Fruit fly (Drosophila melanogaster) whole organism, embryonic: ENCODE measurements around the gene BNIP3.

Experiments used
- Adf1 ChIP-seq: fragments of 200-800 bp; sonication (Bioruptor generic); IDR thresholded peaks from 2 replicates; pipeline ENCODE4 v1.3.6; 2022; ENCODE audit warnings: missing biosample characterization, missing genetic modification characterization
- CG11093 ChIP-seq: fragments of 200-800 bp; sonication (Bioruptor generic); IDR thresholded peaks from 3 replicates; pipeline ENCODE4 v1.3.6; 2022; ENCODE audit warnings: missing biosample characterization, missing genetic modification characterization
- CG11504 ChIP-seq: fragments of 200-800 bp; sonication (Bioruptor generic); optimal IDR thresholded peaks from 3 replicates; lab custom pipeline; 2019; ENCODE audit warnings: missing biosample characterization, mild to moderate bottlenecking, missing genetic modification characterization, moderate library complexity
- CG12071 ChIP-seq: fragments of 200-800 bp; sonication (Bioruptor generic); optimal IDR thresholded peaks from 3 replicates; lab custom pipeline; 2018; ENCODE audit warnings: missing biosample characterization, mild to moderate bottlenecking, missing genetic modification characterization
- CG12769 ChIP-seq: fragments of 200-800 bp; sonication (Bioruptor generic); optimal IDR thresholded peaks from 2 replicates; lab custom pipeline; 2019; ENCODE audit warnings: missing biosample characterization, mild to moderate bottlenecking, missing genetic modification characterization, moderate library complexity
- CG13287 ChIP-seq: fragments of 200-800 bp; sonication (Bioruptor generic); IDR thresholded peaks from 2 replicates; pipeline ENCODE4 v1.3.6; 2022; ENCODE audit warnings: missing biosample characterization, missing genetic modification characterization; ENCODE audit not compliant: partially characterized antibody
- CG1602 ChIP-seq: fragments of 200-800 bp; sonication (Bioruptor generic); optimal IDR thresholded peaks from 3 replicates; lab custom pipeline; 2016; ENCODE audit warnings: missing biosample characterization, missing genetic modification characterization
- CG17328 ChIP-seq: fragments of 200-800 bp; sonication (Bioruptor generic); IDR thresholded peaks from 2 replicates; pipeline ENCODE4 v1.3.6; 2022; ENCODE audit warnings: missing biosample characterization, missing genetic modification characterization
- CG17361 ChIP-seq: fragments of 200-800 bp; sonication (Bioruptor generic); IDR thresholded peaks from 3 replicates; pipeline ENCODE4 v1.3.6; 2022; ENCODE audit warnings: missing biosample characterization, missing genetic modification characterization
- CG17612 ChIP-seq: fragments of 200-800 bp; sonication (Bioruptor generic); IDR thresholded peaks from 2 replicates; pipeline ENCODE4 v1.3.6; 2022; ENCODE audit warnings: missing biosample characterization, missing genetic modification characterization
- CG17802 ChIP-seq: fragments of 200-800 bp; sonication (Bioruptor generic); optimal IDR thresholded peaks from 2 replicates; lab custom pipeline; 2018; ENCODE audit warnings: missing biosample characterization, mild to moderate bottlenecking, missing genetic modification characterization, moderate library complexity
- CG1792 ChIP-seq: fragments of 200-800 bp; sonication (Bioruptor generic); optimal IDR thresholded peaks from 2 replicates; lab custom pipeline; 2016; ENCODE audit warnings: missing biosample characterization, missing genetic modification characterization
- CG31388 ChIP-seq: fragments of 200-800 bp; sonication (Bioruptor generic); optimal IDR thresholded peaks from 2 replicates; lab custom pipeline; 2016; ENCODE audit warnings: missing biosample characterization, missing genetic modification characterization
- CG34422 ChIP-seq: fragments of 200-800 bp; sonication (Bioruptor generic); IDR thresholded peaks from 3 replicates; pipeline ENCODE4 v1.3.6; 2022; ENCODE audit warnings: missing biosample characterization, missing genetic modification characterization
- CG4328 ChIP-seq: fragments of 200-800 bp; sonication (Bioruptor generic); optimal IDR thresholded peaks from 3 replicates; lab custom pipeline; 2017; ENCODE audit warnings: missing biosample characterization, missing genetic modification reagents, missing genetic modification characterization
- CG4707 ChIP-seq: fragments of 200-800 bp; sonication (Bioruptor generic); optimal IDR thresholded peaks from 2 replicates; lab custom pipeline; 2018; ENCODE audit warnings: missing biosample characterization, mild to moderate bottlenecking, missing genetic modification characterization, moderate library complexity
- CG5245 ChIP-seq: fragments of 200-800 bp; sonication (Bioruptor generic); optimal IDR thresholded peaks from 3 replicates; lab custom pipeline; 2016; ENCODE audit warnings: missing biosample characterization, missing genetic modification characterization
- CG7928 ChIP-seq: fragments of 200-800 bp; sonication (Bioruptor generic); optimal IDR thresholded peaks from 2 replicates; lab custom pipeline; 2017; ENCODE audit warnings: missing biosample characterization, mild to moderate bottlenecking, missing genetic modification characterization
- CG8281 ChIP-seq: fragments of 200-800 bp; sonication (Bioruptor generic); optimal IDR thresholded peaks from 2 replicates; lab custom pipeline; 2018; ENCODE audit warnings: missing biosample characterization, mild to moderate bottlenecking, missing genetic modification characterization, moderate library complexity
- CG9932 ChIP-seq: fragments of 200-800 bp; sonication (Bioruptor generic); IDR thresholded peaks from 2 replicates; pipeline ENCODE4 v1.3.6; 2022; ENCODE audit warnings: missing biosample characterization, missing genetic modification characterization
- CkIIα-i1 ChIP-seq: fragments of 200-800 bp; sonication (Bioruptor generic); IDR thresholded peaks from 2 replicates; pipeline ENCODE4 v1.3.6; 2022; ENCODE audit warnings: missing biosample characterization, missing genetic modification characterization
- Fer3 ChIP-seq: fragments of 200-800 bp; sonication (Bioruptor generic); optimal IDR thresholded peaks from 2 replicates; lab custom pipeline; 2018; ENCODE audit warnings: missing biosample characterization, mild to moderate bottlenecking, missing genetic modification characterization, moderate library complexity
- H2.0 ChIP-seq: fragments of 200-800 bp; sonication (Bioruptor generic); IDR thresholded peaks from 2 replicates; pipeline ENCODE4 v1.3.6; 2022; ENCODE audit warnings: missing biosample characterization, missing genetic modification characterization
- HHEX ChIP-seq: fragments of 200-800 bp; sonication (Bioruptor generic); optimal IDR thresholded peaks from 3 replicates; lab custom pipeline; 2017; ENCODE audit warnings: missing biosample characterization, mild to moderate bottlenecking, missing genetic modification characterization, missing genetic modification reagents
- Hey ChIP-seq: fragments of 200-800 bp; sonication (Bioruptor generic); optimal IDR thresholded peaks from 3 replicates; lab custom pipeline; 2018; ENCODE audit warnings: missing biosample characterization, mild to moderate bottlenecking, missing genetic modification characterization
- HmgD ChIP-seq: fragments of 200-800 bp; sonication (Bioruptor generic); optimal IDR thresholded peaks from 3 replicates; lab custom pipeline; 2016; ENCODE audit warnings: missing biosample characterization, missing genetic modification characterization
- Hmx ChIP-seq: fragments of 200-800 bp; sonication (Bioruptor generic); optimal IDR thresholded peaks from 2 replicates; lab custom pipeline; 2016; ENCODE audit warnings: missing biosample characterization, missing genetic modification characterization
- Hr51 ChIP-seq, 2 experiments: fragments of 200-800 bp; sonication (Bioruptor generic); optimal IDR thresholded peaks; 2 replicates in 1 of 2; 3 replicates in 1 of 2; lab custom pipeline; 2016 to 2018; ENCODE audit warnings: missing biosample characterization in 2 of 2, missing genetic modification characterization in 2 of 2, mild to moderate bottlenecking in 1 of 2, moderate library complexity in 1 of 2
- Mes4 ChIP-seq: fragments of 200-800 bp; sonication (Bioruptor generic); optimal IDR thresholded peaks from 2 replicates; lab custom pipeline; 2016; ENCODE audit warnings: missing biosample characterization, missing genetic modification characterization
- PHDP ChIP-seq: fragments of 200-800 bp; sonication (Bioruptor generic); optimal IDR thresholded peaks from 3 replicates; lab custom pipeline; 2018; ENCODE audit warnings: missing biosample characterization, mild to moderate bottlenecking, missing genetic modification characterization, moderate library complexity
- Pdp1 ChIP-seq, 2 experiments: fragments of 200-800 bp; sonication (Bioruptor generic); optimal IDR thresholded peaks; 3 replicates each; lab custom pipeline; 2016; ENCODE audit warnings: missing biosample characterization in 2 of 2, missing genetic modification characterization in 2 of 2, mild to moderate bottlenecking in 1 of 2, moderate library complexity in 1 of 2
- Ptx1 ChIP-seq: fragments of 200-800 bp; sonication (Bioruptor generic); IDR thresholded peaks from 2 replicates; pipeline ENCODE4 v1.3.6; 2022; ENCODE audit warnings: missing biosample characterization, missing genetic modification characterization
- Rx ChIP-seq: fragments of 200-800 bp; sonication (Bioruptor generic); IDR thresholded peaks from 2 replicates; pipeline ENCODE4 v1.3.6; 2022; ENCODE audit warnings: missing biosample characterization, missing genetic modification characterization
- Sry-β ChIP-seq: fragments of 200-800 bp; sonication (Bioruptor generic); optimal IDR thresholded peaks from 2 replicates; lab custom pipeline; 2018; ENCODE audit warnings: missing biosample characterization, mild to moderate bottlenecking, missing genetic modification characterization, moderate library complexity
- Stat92E ChIP-seq, 3 experiments: fragments of >200 bp in 2 of 3; fragments of 200-800 bp in 1 of 3; sonication (Bioruptor generic) in 1 of 3; optimal IDR thresholded peaks; 2 replicates each; lab custom pipeline; 2017 to 2019; ENCODE audit warnings: missing biosample characterization in 3 of 3, missing genetic modification characterization in 3 of 3, mild to moderate bottlenecking in 1 of 3, moderate library complexity in 1 of 3
- Trl ChIP-seq, 3 experiments: fragments of >200 bp in 2 of 3; fragments of 200-800 bp in 1 of 3; sonication (Bioruptor generic) in 1 of 3; optimal IDR thresholded peaks; 2 replicates in 1 of 3; 3 replicates in 2 of 3; lab custom pipeline; 2016 to 2017; ENCODE audit warnings: missing biosample characterization in 1 of 3, missing genetic modification characterization in 1 of 3
- btn ChIP-seq: fragments of 200-800 bp; sonication (Bioruptor generic); optimal IDR thresholded peaks from 2 replicates; lab custom pipeline; 2016; ENCODE audit warnings: missing biosample characterization, missing genetic modification characterization
- cas ChIP-seq: fragments of 200-800 bp; sonication (Bioruptor generic); IDR thresholded peaks from 2 replicates; pipeline ENCODE4 v1.3.6; 2022; ENCODE audit warnings: missing biosample characterization, missing genetic modification characterization
- ems ChIP-seq: fragments of 200-800 bp; sonication (Bioruptor generic); optimal IDR thresholded peaks from 3 replicates; lab custom pipeline; 2016; ENCODE audit warnings: missing biosample characterization, missing genetic modification characterization
- grn ChIP-seq: fragments of 200-800 bp; sonication (Bioruptor generic); optimal IDR thresholded peaks from 3 replicates; lab custom pipeline; 2017; ENCODE audit warnings: missing biosample characterization, missing genetic modification characterization
- mam ChIP-seq: fragments of 200-800 bp; sonication (Bioruptor generic); optimal IDR thresholded peaks from 3 replicates; lab custom pipeline; 2016; ENCODE audit warnings: missing biosample characterization, missing genetic modification characterization
- oc ChIP-seq: fragments of 200-800 bp; sonication (Bioruptor generic); optimal IDR thresholded peaks from 2 replicates; lab custom pipeline; 2018; ENCODE audit warnings: missing biosample characterization, mild to moderate bottlenecking, missing genetic modification characterization, moderate library complexity
- otp ChIP-seq: fragments of 200-800 bp; sonication (Bioruptor generic); IDR thresholded peaks from 3 replicates; pipeline ENCODE4, ENCODE4 v1.3.6; 2022; ENCODE audit warnings: missing biosample characterization, missing genetic modification characterization
- sens-2 ChIP-seq: fragments of 200-800 bp; sonication (Bioruptor generic); IDR thresholded peaks from 2 replicates; pipeline ENCODE4 v1.3.6; 2022; ENCODE audit warnings: missing biosample characterization, missing genetic modification characterization
- shn ChIP-seq: fragments of 200-800 bp; sonication (Bioruptor generic); optimal IDR thresholded peaks from 3 replicates; lab custom pipeline; 2016; ENCODE audit warnings: missing biosample characterization, missing genetic modification characterization
- sob ChIP-seq: fragments of 200-800 bp; sonication (Bioruptor generic); IDR thresholded peaks from 2 replicates; pipeline ENCODE4 v1.3.6; 2022; ENCODE audit warnings: missing biosample characterization, missing genetic modification characterization
- tll ChIP-seq, 2 experiments: fragments of 200-800 bp in 1 of 2; fragments of >200 bp in 1 of 2; sonication (Bioruptor generic) in 1 of 2; optimal IDR thresholded peaks; 2 replicates each; lab custom pipeline; 2017 to 2019; ENCODE audit warnings: missing biosample characterization in 2 of 2, missing genetic modification characterization in 2 of 2, mild to moderate bottlenecking in 1 of 2, moderate library complexity in 1 of 2
- zfh1 ChIP-seq: fragments of 200-800 bp; sonication (Bioruptor generic); IDR thresholded peaks from 3 replicates; pipeline ENCODE4 v1.3.6; 2022; ENCODE audit warnings: missing biosample characterization, missing genetic modification characterization

The BNIP3 gene

DNA sequence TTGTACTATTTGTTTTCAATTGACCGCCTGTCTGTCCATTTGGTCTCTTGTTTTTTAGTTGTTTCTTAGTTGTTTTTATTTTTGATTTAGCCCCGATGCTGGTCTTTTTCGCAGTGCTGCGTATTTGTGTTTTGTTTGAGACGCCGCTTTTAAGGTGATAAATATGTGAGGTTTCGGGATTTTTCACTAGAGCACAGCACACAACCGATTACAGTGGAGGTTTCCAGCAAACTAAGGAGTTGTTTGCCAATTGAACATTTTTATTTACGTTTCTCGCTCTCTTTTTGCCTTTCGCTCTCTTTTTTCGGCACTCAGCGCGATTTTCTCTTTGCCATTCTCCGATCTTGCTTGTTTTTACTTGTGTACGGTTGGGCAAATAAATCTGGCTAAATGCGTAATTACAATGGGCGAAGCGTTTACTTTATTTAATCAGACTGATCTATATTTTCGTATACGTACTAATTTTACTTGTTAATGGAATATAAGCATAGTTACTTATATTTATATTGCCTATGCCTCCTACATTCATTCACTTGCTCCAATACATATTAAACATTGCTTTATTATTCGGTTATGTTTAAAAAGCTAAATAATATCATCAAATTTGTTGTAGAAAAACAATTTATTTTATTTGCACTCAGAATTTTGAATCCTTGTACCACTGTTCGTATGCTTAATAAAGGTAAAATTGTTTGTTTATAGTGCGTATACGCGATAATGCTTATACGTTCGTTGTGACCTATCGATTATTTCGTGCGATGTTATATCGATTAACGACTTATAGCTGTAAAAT, 21.2 kb upstream of the BNIP3 start, which contains the start of gene Rcd2 (continued):
- peak; percentile 90 for TF ChIP-seq CG17361
- peak; percentile 84 for TF ChIP-seq CG12071 (GFP tag; lab: Kevin White, UChicago)
- TF ChIP-seq CG1602, result peak; percentile 35
- TF ChIP-seq CG31388, result no peak
- peak; percentile 64 for TF ChIP-seq ems (GFP tag; lab: Kevin White, UChicago)
- TF ChIP-seq Hmx (GFP tag; lab: Kevin White, UChicago), result peak; percentile 20
- no peak for TF ChIP-seq btn (GFP tag; lab: Kevin White, UChicago)
- TF ChIP-seq CG17328, result peak; percentile 62; the same call in 1 of the 2 replicates
- peak; percentile 62 to 94 for TF ChIP-seq Trl (optimal IDR thresholded peaks at IDR 0.05; lab: Kevin White, UChicago)
- peak; percentile 36 for TF ChIP-seq Trl (GFP tag; optimal IDR thresholded peaks at IDR 0.05; lab: Kevin White, UChicago)
- TF ChIP-seq Pdp1 (GFP tag; optimal IDR thresholded peaks at IDR 0.05; lab: Kevin White, UChicago), result peak; percentile 49 to 73
- TF ChIP-seq tll (GFP tag; optimal IDR thresholded peaks at IDR 0.05; lab: Kevin White, UChicago), result no peak
- TF ChIP-seq cas (GFP tag; lab: Robert Waterston, UW), result peak; percentile 68
- peak; percentile 89 for TF ChIP-seq CG11504
- peak; percentile 1 for TF ChIP-seq shn (GFP tag; lab: Kevin White, UChicago)
- no peak for TF ChIP-seq CG17802 (tag; lab: Kevin White, UChicago)
- TF ChIP-seq CG5245, result peak; percentile 6
- peak; percentile 84 for TF ChIP-seq CG12769 (tag; lab: Kevin White, UChicago)
- peak; percentile 53 for TF ChIP-seq CG7928 (GFP tag; lab: Kevin White, UChicago)
- peak; percentile 66 for TF ChIP-seq mam
- peak; percentile 86 for TF ChIP-seq CG4328 (GFP tag; lab: Kevin White, UChicago)
- TF ChIP-seq Rx (GFP tag; lab: Robert Waterston, UW), result peak; percentile 43; the same call in 1 of the 2 replicates
- peak; percentile 93 for TF ChIP-seq Fer3 (tag; lab: Kevin White, UChicago)
- TF ChIP-seq Ptx1 (GFP tag; lab: Robert Waterston, UW), result peak; percentile 82
- peak; percentile 57; the same call in 1 of the 2 replicates for TF ChIP-seq CG17612
- TF ChIP-seq CkIIα-i1 (GFP tag; lab: Robert Waterston, UW), result no peak
- TF ChIP-seq CG13287, result peak; percentile 94
- 0 out of 2 replicates have a peak, but pooled peaks have one; percentile 11 for TF ChIP-seq sens-2 (GFP tag; lab: Robert Waterston, UW)
- peak; percentile 58 for TF ChIP-seq CG4707
- TF ChIP-seq HHEX (GFP tag; lab: Kevin White, UChicago), result peak; percentile 76
- peak; percentile 59; the same call in 1 of the 3 replicates for TF ChIP-seq zfh1 (GFP tag; lab: Robert Waterston, UW)
- TF ChIP-seq HmgD, result no peak
- no peak for TF ChIP-seq grn (GFP tag; lab: Kevin White, UChicago)
- no peak; the same call in 2 of the 3 replicates for TF ChIP-seq CG11093
- TF ChIP-seq Mes4 (GFP tag; lab: Kevin White, UChicago), result no peak
- 0 out of 3 replicates have a peak, but pooled peaks have one; percentile 63 for TF ChIP-seq CG34422 (GFP tag; lab: Robert Waterston, UW)
- no peak for TF ChIP-seq Hey (tag; lab: Kevin White, UChicago)
- TF ChIP-seq CG1792, result peak; percentile 39
- no peak for TF ChIP-seq otp
- peak in 1 of 2 experiments; percentile 95 for TF ChIP-seq Hr51 (GFP tag; optimal IDR thresholded peaks at IDR 0.05; lab: Kevin White, UChicago)
- no peak for TF ChIP-seq Sry-β (GFP tag; lab: Kevin White, UChicago)
- peak; percentile 50; the same call in 1 of the 2 replicates for TF ChIP-seq Adf1 (GFP tag; lab: Robert Waterston, UW)
- peak; percentile 86 for TF ChIP-seq CG9932 (GFP tag; lab: Robert Waterston, UW)
- TF ChIP-seq CG8281 (tag; lab: Kevin White, UChicago), result peak; percentile 61
- peak; percentile 82 for TF ChIP-seq sob
- peak; percentile 59 for TF ChIP-seq oc
- TF ChIP-seq Stat92E (GFP tag; optimal IDR thresholded peaks at IDR 0.05; lab: Kevin White, UChicago), result peak in 1 of 3 experiments; percentile 12
- peak; percentile 64 for TF ChIP-seq H2.0 (GFP tag; lab: Robert Waterston, UW)
- peak; percentile 94 for TF ChIP-seq PHDP (tag; lab: Kevin White, UChicago)
